Fruit fly (Drosophila melanogaster) whole organism: ENCODE results near the gene Klp10A.

ENCODE experiments used
- CG8478 ChIP-seq: fragments of >200 bp; optimal IDR thresholded peaks from 2 replicates; lab custom pipeline; 2018; ENCODE audit warnings: inconsistent platforms
- Dll ChIP-seq: fragments of >200 bp; optimal IDR thresholded peaks from 2 replicates; lab custom pipeline; 2017
- EcR ChIP-seq, 2 experiments: fragments of >200 bp; optimal IDR thresholded peaks; 2 replicates each; lab custom pipeline; 2017; ENCODE audit warnings: missing biosample characterization in 2 of 2, missing genetic modification characterization in 2 of 2, missing genetic modification reagents in 2 of 2
- usp ChIP-seq: fragments of >200 bp; optimal IDR thresholded peaks from 2 replicates; lab custom pipeline; 2017; ENCODE audit warnings: missing biosample characterization, missing genetic modification characterization, mixed read lengths

DNA sequence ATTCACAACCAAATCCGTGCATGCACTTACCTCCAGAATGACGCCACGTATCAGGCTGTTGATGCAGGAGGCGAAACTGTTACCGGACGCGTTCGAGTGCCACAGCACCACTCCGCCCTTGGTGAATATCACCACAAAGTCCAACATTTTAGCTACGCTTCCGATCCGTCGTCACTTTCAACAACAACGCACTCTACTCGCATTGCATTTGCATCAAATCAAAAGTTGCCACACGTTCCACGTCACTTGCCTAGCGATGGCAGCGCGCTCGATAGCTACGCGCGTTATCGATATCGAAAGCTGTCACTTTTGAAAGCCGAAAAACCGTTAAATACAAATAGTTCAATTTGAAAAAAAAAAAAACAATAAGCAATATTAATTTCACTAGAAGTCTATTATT, 8.1 kb downstream of the Klp10A start, which contains the start of gene SrpRalpha:
- TF ChIP-seq usp (GFP tag; lab: Kevin White, UChicago) (no peak), EcR (GFP tag; optimal IDR thresholded peaks at IDR 0.05; lab: Kevin White, UChicago) (no peak), Dll (lab: Kevin White, UChicago) (no peak), CG8478 (no peak)
